In the genomic region with DNA sequence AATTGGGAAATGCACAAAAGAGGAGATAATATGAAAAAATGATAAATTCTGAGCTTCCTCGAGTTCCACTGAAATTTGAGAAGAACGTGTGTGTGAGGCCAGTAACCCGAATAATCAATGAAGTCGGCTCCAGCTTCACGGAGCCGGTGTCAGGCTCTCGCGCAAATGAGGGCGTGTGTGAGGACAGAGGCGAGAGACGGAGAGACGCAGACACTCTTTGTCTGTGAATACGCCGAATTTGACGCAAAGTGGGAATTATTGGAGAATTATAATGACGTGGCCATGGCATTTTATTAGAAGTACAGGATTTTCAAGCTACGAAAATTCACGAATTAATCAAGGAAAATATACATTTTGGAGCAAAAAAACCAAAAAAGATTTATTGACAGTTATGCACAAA, we compare ENCODE assay signal across 4 worm cellular contexts.
TF ChIP-seq lines count a peak whose summit lies in the region.

No protein-coding gene starts in this region.

TF ChIP-seq in whole organism, L2 larva, 48 proteins besides CTCF, POLR2A, EP300 and RAD21 (continues in another document):
- TF ChIP-seq F13H6.1 (tag; optimal IDR thresholded peaks at IDR 0.05; lab: Kevin White, UChicago) (peak; percentile 50), elt-1 (tag; optimal IDR thresholded peaks at IDR 0.05; lab: Kevin White, UChicago) (no peak), ztf-1 (GFP tag; conservative IDR thresholded peaks at IDR 0.05; lab: Robert Waterston, UW) (no peak), R02D3.7 (tag; optimal IDR thresholded peaks at IDR 0.05; lab: Kevin White, UChicago) (no peak), fos-1 (tag; optimal IDR thresholded peaks at IDR 0.05; lab: Kevin White, UChicago) (peak; percentile 25), blmp-1 (tag; optimal IDR thresholded peaks at IDR 0.05; lab: Kevin White, UChicago; ENCODE audit: insufficient read depth) (no peak), egl-27 (tag; optimal IDR thresholded peaks at IDR 0.05; lab: Kevin White, UChicago) (peak; percentile 3), lsy-2 (tag; optimal IDR thresholded peaks at IDR 0.05; lab: Kevin White, UChicago) (peak; percentile 37 to 64), nhr-10 (tag; optimal IDR thresholded peaks at IDR 0.05; lab: Kevin White, UChicago) (no peak), sma-9 (GFP tag; optimal IDR thresholded peaks at IDR 0.05; lab: Kevin White, UChicago) (peak; percentile 20), sma-9 (tag; optimal IDR thresholded peaks at IDR 0.05; lab: Kevin White, UChicago) (no peak), nhr-23 (tag; optimal IDR thresholded peaks at IDR 0.05; lab: Kevin White, UChicago) (no peak), nhr-77 (tag; optimal IDR thresholded peaks at IDR 0.05; lab: Kevin White, UChicago) (no peak), nhr-25 (tag; optimal IDR thresholded peaks at IDR 0.05; lab: Kevin White, UChicago) (peak; percentile 6), lin-13 (GFP tag; optimal IDR thresholded peaks at IDR 0.05; lab: Kevin White, UChicago) (peak; percentile 9), elt-3 (tag; optimal IDR thresholded peaks at IDR 0.05; lab: Kevin White, UChicago) (no peak), lin-39 (tag; optimal IDR thresholded peaks at IDR 0.05; lab: Kevin White, UChicago) (no peak), nhr-21 (tag; optimal IDR thresholded peaks at IDR 0.05; lab: Kevin White, UChicago) (no peak), ceh-16 (tag; optimal IDR thresholded peaks at IDR 0.05; lab: Kevin White, UChicago) (no peak), dmd-4 (tag; optimal IDR thresholded peaks at IDR 0.05; lab: Kevin White, UChicago) (no peak), mdl-1 (tag; optimal IDR thresholded peaks at IDR 0.05; lab: Kevin White, UChicago) (peak in 1 of 2 experiments; percentile 0), Y55F3AM.14 (GFP tag; optimal IDR thresholded peaks at IDR 0.05; lab: Kevin White, UChicago) (peak; percentile 8)

TF ChIP-seq in whole organism, L4 larva, 104 proteins besides CTCF, POLR2A, EP300 and RAD21 (continues in another document):
- TF ChIP-seq set-16 (GFP tag; IDR thresholded peaks at IDR 0.05; lab: Robert Waterston, UW) = no peak
- no peak for TF ChIP-seq skn-1 (tag; optimal IDR thresholded peaks at IDR 0.05; lab: Kevin White, UChicago)
- TF ChIP-seq R02D3.7 (tag; optimal IDR thresholded peaks at IDR 0.05; lab: Kevin White, UChicago) = no peak
- TF ChIP-seq saeg-2 (GFP tag; IDR thresholded peaks at IDR 0.05; lab: Robert Waterston, UW) = no peak
- peak; percentile 39 for TF ChIP-seq nhr-6 (tag; optimal IDR thresholded peaks at IDR 0.05; lab: Kevin White, UChicago)
- TF ChIP-seq lin-13 (GFP tag; optimal IDR thresholded peaks at IDR 0.05; lab: Kevin White, UChicago) = no peak
- no peak for TF ChIP-seq daf-19 (GFP tag; conservative IDR thresholded peaks at IDR 0.05; lab: Robert Waterston, UW)
- TF ChIP-seq cey-2 (tag; optimal IDR thresholded peaks at IDR 0.05; lab: Kevin White, UChicago; ENCODE audit: borderline replicate concordance, insufficient read depth) = no peak
- TF ChIP-seq ctbp-1 (GFP tag; IDR thresholded peaks at IDR 0.05; lab: Robert Waterston, UW) = 0 out of 2 replicates have a peak, but pooled peaks have one; percentile 12
- TF ChIP-seq lsy-2 (tag; optimal IDR thresholded peaks at IDR 0.05; lab: Kevin White, UChicago) = peak in 1 of 2 experiments; percentile 72
- TF ChIP-seq ZK546.5 (tag; optimal IDR thresholded peaks at IDR 0.05; lab: Kevin White, UChicago) = no peak
- TF ChIP-seq aly-2 (tag; optimal IDR thresholded peaks at IDR 0.05; lab: Kevin White, UChicago) = no peak
- no peak for TF ChIP-seq nhr-76 (tag; optimal IDR thresholded peaks at IDR 0.05; lab: Kevin White, UChicago)
- TF ChIP-seq Y5F2A.4 (GFP tag; optimal IDR thresholded peaks at IDR 0.05; lab: Kevin White, UChicago) = no peak
- TF ChIP-seq nhr-41 (GFP tag; IDR thresholded peaks at IDR 0.05; lab: Robert Waterston, UW) = no peak
- no peak for TF ChIP-seq ceh-28 (tag; optimal IDR thresholded peaks at IDR 0.05; lab: Kevin White, UChicago)
- no peak for TF ChIP-seq fkh-10 (GFP tag; optimal IDR thresholded peaks at IDR 0.05; lab: Kevin White, UChicago)
- no peak for TF ChIP-seq ztf-11 (tag; optimal IDR thresholded peaks at IDR 0.05; lab: Kevin White, UChicago)
- 0 out of 2 replicates have a peak, but pooled peaks have one; percentile 22 for TF ChIP-seq arid-1 (GFP tag; conservative IDR thresholded peaks at IDR 0.05; lab: Robert Waterston, UW)
- no peak for TF ChIP-seq madf-5 (GFP tag; IDR thresholded peaks at IDR 0.05; lab: Robert Waterston, UW)
- TF ChIP-seq unc-130 (GFP tag; optimal IDR thresholded peaks at IDR 0.05; lab: Kevin White, UChicago) = no peak
- TF ChIP-seq ces-1 (GFP tag; optimal IDR thresholded peaks at IDR 0.05; lab: Kevin White, UChicago) = no peak
- TF ChIP-seq lim-7 (GFP tag; IDR thresholded peaks at IDR 0.05; lab: Robert Waterston, UW) = no peak

TF ChIP-seq in whole organism, late embryonic, 69 proteins besides CTCF, POLR2A, EP300 and RAD21:
- TF ChIP-seq ceh-31 (tag; optimal IDR thresholded peaks at IDR 0.05; lab: Kevin White, UChicago) (peak; percentile 37), nfya-1 (tag; optimal IDR thresholded peaks at IDR 0.05; lab: Kevin White, UChicago) (peak; percentile 9), elt-2 (tag; optimal IDR thresholded peaks at IDR 0.05; lab: Kevin White, UChicago) (peak; percentile 12), tbx-2 (tag; optimal IDR thresholded peaks at IDR 0.05; lab: Kevin White, UChicago) (peak; percentile 34), ceh-48 (tag; optimal IDR thresholded peaks at IDR 0.05; lab: Kevin White, UChicago) (peak; percentile 68), unc-42 (tag; optimal IDR thresholded peaks at IDR 0.05; lab: Kevin White, UChicago) (peak; percentile 30), ceh-34 (tag; optimal IDR thresholded peaks at IDR 0.05; lab: Kevin White, UChicago) (peak; percentile 78), K09A11.1 (tag; optimal IDR thresholded peaks at IDR 0.05; lab: Kevin White, UChicago; ENCODE audit: insufficient read depth) (no peak), ama-1 (optimal IDR thresholded peaks at IDR 0.05; lab: Kevin White, UChicago) (peak; percentile 50), Y22D7AL.16 (tag; optimal IDR thresholded peaks at IDR 0.05; lab: Kevin White, UChicago) (no peak)
TF ChIP-seq in whole organism, late embryonic: peak in this region for 8.

TF ChIP-seq in whole organism, mixed stage, embryonic, 35 proteins besides CTCF, POLR2A, EP300 and RAD21:
- no peak for TF ChIP-seq ceh-83 (GFP tag; optimal IDR thresholded peaks at IDR 0.05; lab: Kevin White, UChicago)
- no peak for TF ChIP-seq drap-1 (GFP tag; optimal IDR thresholded peaks at IDR 0.05; lab: Kevin White, UChicago)
- TF ChIP-seq ceh-39 (tag; optimal IDR thresholded peaks at IDR 0.05; lab: Kevin White, UChicago) = no peak
- TF ChIP-seq mep-1 (tag; optimal IDR thresholded peaks at IDR 0.05; lab: Kevin White, UChicago) = peak; percentile 11
- no peak for TF ChIP-seq nhr-12 (tag; optimal IDR thresholded peaks at IDR 0.05; lab: Kevin White, UChicago)
- peak; percentile 26 for TF ChIP-seq sptf-1 (tag; optimal IDR thresholded peaks at IDR 0.05; lab: Kevin White, UChicago)
- no peak for TF ChIP-seq sem-2 (GFP tag; optimal IDR thresholded peaks at IDR 0.05; lab: Kevin White, UChicago)
- TF ChIP-seq unc-39 (tag; optimal IDR thresholded peaks at IDR 0.05; lab: Kevin White, UChicago) = no peak
- TF ChIP-seq lin-32 (GFP tag; optimal IDR thresholded peaks at IDR 0.05; lab: Kevin White, UChicago) = no peak
- no peak for TF ChIP-seq elt-3 (tag; optimal IDR thresholded peaks at IDR 0.05; lab: Kevin White, UChicago)
- TF ChIP-seq ztf-11 (tag; optimal IDR thresholded peaks at IDR 0.05; lab: Kevin White, UChicago) = no peak
- no peak for TF ChIP-seq cnd-1 (tag; optimal IDR thresholded peaks at IDR 0.05; lab: Kevin White, UChicago)
- no peak for TF ChIP-seq flh-1 (GFP tag; optimal IDR thresholded peaks at IDR 0.05; lab: Kevin White, UChicago)
- TF ChIP-seq pha-4 (tag; optimal IDR thresholded peaks at IDR 0.05; lab: Kevin White, UChicago) = no peak
- TF ChIP-seq hlh-1 (tag; optimal IDR thresholded peaks at IDR 0.05; lab: Kevin White, UChicago) = no peak
- TF ChIP-seq blmp-1 (tag; optimal IDR thresholded peaks at IDR 0.05; lab: Kevin White, UChicago) = no peak
- TF ChIP-seq ceh-43 (GFP tag; optimal IDR thresholded peaks at IDR 0.05; lab: Kevin White, UChicago) = no peak
- no peak for TF ChIP-seq bed-3 (GFP tag; optimal IDR thresholded peaks at IDR 0.05; lab: Kevin White, UChicago)
- TF ChIP-seq mls-2 (tag; optimal IDR thresholded peaks at IDR 0.05; lab: Kevin White, UChicago) = peak; percentile 6
- TF ChIP-seq unc-120 (tag; optimal IDR thresholded peaks at IDR 0.05; lab: Kevin White, UChicago; ENCODE audit: poor library complexity, severe bottlenecking) = peak; percentile 74
- TF ChIP-seq lin-13 (tag; optimal IDR thresholded peaks at IDR 0.05; lab: Kevin White, UChicago) = no peak
- TF ChIP-seq nhr-2 (tag; optimal IDR thresholded peaks at IDR 0.05; lab: Kevin White, UChicago) = no peak
- no peak for TF ChIP-seq M03D4.4 (tag; optimal IDR thresholded peaks at IDR 0.05; lab: Kevin White, UChicago)
- peak; percentile 40 for TF ChIP-seq nhr-237 (tag; optimal IDR thresholded peaks at IDR 0.05; lab: Kevin White, UChicago)
- no peak for TF ChIP-seq nhr-76 (tag; optimal IDR thresholded peaks at IDR 0.05; lab: Kevin White, UChicago)
- TF ChIP-seq ham-2 (GFP tag; optimal IDR thresholded peaks at IDR 0.05; lab: Kevin White, UChicago) = peak; percentile 22
- no peak for TF ChIP-seq nhr-28 (tag; optimal IDR thresholded peaks at IDR 0.05; lab: Kevin White, UChicago)
- peak; percentile 52 for TF ChIP-seq ces-1 (GFP tag; optimal IDR thresholded peaks at IDR 0.05; lab: Kevin White, UChicago)
- no peak for TF ChIP-seq elt-1 (tag; optimal IDR thresholded peaks at IDR 0.05; lab: Kevin White, UChicago; ENCODE audit: borderline replicate concordance, insufficient read depth)
- TF ChIP-seq zip-8 (tag; optimal IDR thresholded peaks at IDR 0.05; lab: Kevin White, UChicago) = no peak
- no peak for TF ChIP-seq lsy-2 (tag; optimal IDR thresholded peaks at IDR 0.05; lab: Kevin White, UChicago)
- no peak for TF ChIP-seq snpc-4 (tag; optimal IDR thresholded peaks at IDR 0.05; lab: Kevin White, UChicago)
- TF ChIP-seq unc-62 (GFP tag; optimal IDR thresholded peaks at IDR 0.05; lab: Kevin White, UChicago) = no peak
- TF ChIP-seq mab-5 (tag; optimal IDR thresholded peaks at IDR 0.05; lab: Kevin White, UChicago) = no peak
- no peak for TF ChIP-seq tbx-8 (GFP tag; optimal IDR thresholded peaks at IDR 0.05; lab: Kevin White, UChicago)
